Fruit fly (Drosophila melanogaster) whole organism, embryonic: Measurements from ENCODE around the gene drl.

Experiments used
- Atf3 ChIP-seq: fragments of 200-800 bp; sonication (Bioruptor generic); optimal IDR thresholded peaks from 3 replicates; lab custom pipeline; 2016; ENCODE audit warnings: missing biosample characterization, missing genetic modification characterization
- Bteb2 ChIP-seq: fragments of 200-800 bp; sonication (Bioruptor generic); optimal IDR thresholded peaks from 2 replicates; lab custom pipeline; 2016; ENCODE audit warnings: missing biosample characterization, missing genetic modification characterization
- CG11085 ChIP-seq: fragments of 200-800 bp; sonication (Bioruptor generic); IDR thresholded peaks from 2 replicates; pipeline ENCODE4 v1.3.6; 2022; ENCODE audit warnings: missing biosample characterization, missing genetic modification characterization
- CG11723 ChIP-seq: fragments of 200-800 bp; sonication (Bioruptor generic); optimal IDR thresholded peaks from 2 replicates; lab custom pipeline; 2017; ENCODE audit warnings: missing biosample characterization, mild to moderate bottlenecking, missing genetic modification characterization
- CG13424 ChIP-seq: fragments of 200-800 bp; sonication (Bioruptor generic); optimal IDR thresholded peaks from 2 replicates; lab custom pipeline; 2019; ENCODE audit warnings: missing biosample characterization, mild to moderate bottlenecking, missing genetic modification characterization, moderate library complexity
- CG14441 ChIP-seq: fragments of 200-800 bp; sonication (Bioruptor generic); IDR thresholded peaks from 2 replicates; pipeline ENCODE4 v1.3.6; 2022; ENCODE audit warnings: missing biosample characterization, missing genetic modification characterization
- CG15011 ChIP-seq: fragments of 200-800 bp; sonication (Bioruptor generic); optimal IDR thresholded peaks from 3 replicates; lab custom pipeline; 2018; ENCODE audit warnings: missing biosample characterization, mild to moderate bottlenecking, missing genetic modification characterization
- CG1602 ChIP-seq: fragments of 200-800 bp; sonication (Bioruptor generic); optimal IDR thresholded peaks from 3 replicates; lab custom pipeline; 2016; ENCODE audit warnings: missing biosample characterization, missing genetic modification characterization
- CG1647 ChIP-seq: fragments of 200-800 bp; sonication (Bioruptor generic); optimal IDR thresholded peaks from 3 replicates; lab custom pipeline; 2016; ENCODE audit warnings: missing biosample characterization, missing genetic modification characterization
- CG16815 ChIP-seq: fragments of 200-800 bp; sonication (Bioruptor generic); optimal IDR thresholded peaks from 3 replicates; lab custom pipeline; 2017; ENCODE audit warnings: missing biosample characterization, mild to moderate bottlenecking, missing genetic modification characterization
- CG17328 ChIP-seq: fragments of 200-800 bp; sonication (Bioruptor generic); IDR thresholded peaks from 2 replicates; pipeline ENCODE4 v1.3.6; 2022; ENCODE audit warnings: missing biosample characterization, missing genetic modification characterization
- CG2875 ChIP-seq: fragments of 200-800 bp; sonication (Bioruptor generic); optimal IDR thresholded peaks from 2 replicates; lab custom pipeline; 2017; ENCODE audit warnings: missing biosample characterization, mild to moderate bottlenecking, missing genetic modification characterization, missing genetic modification reagents
- CG42726 ChIP-seq: fragments of 200-800 bp; sonication (Bioruptor generic); IDR thresholded peaks from 2 replicates; pipeline ENCODE4 v1.3.6; 2022; ENCODE audit warnings: missing biosample characterization, missing genetic modification characterization; ENCODE audit not compliant: partially characterized antibody
- CG4328 ChIP-seq: fragments of 200-800 bp; sonication (Bioruptor generic); optimal IDR thresholded peaks from 3 replicates; lab custom pipeline; 2017; ENCODE audit warnings: missing biosample characterization, missing genetic modification reagents, missing genetic modification characterization
- CG4617 ChIP-seq: fragments of 200-800 bp; sonication (Bioruptor generic); optimal IDR thresholded peaks from 3 replicates; lab custom pipeline; 2016; ENCODE audit warnings: missing biosample characterization, missing genetic modification characterization, borderline replicate concordance
- CG6254 ChIP-seq: fragments of 200-800 bp; sonication (Bioruptor generic); optimal IDR thresholded peaks from 3 replicates; lab custom pipeline; 2017; ENCODE audit warnings: mild to moderate bottlenecking, missing biosample characterization, missing genetic modification reagents, missing genetic modification characterization
- CG7786 ChIP-seq: fragments of 200-800 bp; sonication (Bioruptor generic); optimal IDR thresholded peaks from 2 replicates; lab custom pipeline; 2016; ENCODE audit warnings: missing biosample characterization, missing genetic modification characterization
- CG8944 ChIP-seq: fragments of 200-800 bp; sonication (Bioruptor generic); optimal IDR thresholded peaks from 3 replicates; lab custom pipeline; 2016; ENCODE audit warnings: missing biosample characterization, missing genetic modification characterization
- CkIIα-i1 ChIP-seq: fragments of 200-800 bp; sonication (Bioruptor generic); IDR thresholded peaks from 2 replicates; pipeline ENCODE4 v1.3.6; 2022; ENCODE audit warnings: missing biosample characterization, missing genetic modification characterization
- Dip2 ChIP-seq: fragments of 200-800 bp; sonication (Bioruptor generic); IDR thresholded peaks from 2 replicates; pipeline ENCODE4 v1.3.6; 2022; ENCODE audit warnings: missing biosample characterization, missing genetic modification characterization
- Ets65A ChIP-seq: fragments of 200-800 bp; sonication (Bioruptor generic); peaks from one replicate; lab custom pipeline; 2016; ENCODE audit warnings: missing biosample characterization, missing genetic modification characterization
- Ets97D ChIP-seq: fragments of 200-800 bp; sonication (Bioruptor generic); optimal IDR thresholded peaks from 3 replicates; lab custom pipeline; 2016; ENCODE audit warnings: missing biosample characterization, missing genetic modification characterization
- H2.0 ChIP-seq: fragments of 200-800 bp; sonication (Bioruptor generic); IDR thresholded peaks from 2 replicates; pipeline ENCODE4 v1.3.6; 2022; ENCODE audit warnings: missing biosample characterization, missing genetic modification characterization
- Hey ChIP-seq: fragments of 200-800 bp; sonication (Bioruptor generic); optimal IDR thresholded peaks from 3 replicates; lab custom pipeline; 2018; ENCODE audit warnings: missing biosample characterization, mild to moderate bottlenecking, missing genetic modification characterization
- HmgD ChIP-seq: fragments of 200-800 bp; sonication (Bioruptor generic); optimal IDR thresholded peaks from 3 replicates; lab custom pipeline; 2016; ENCODE audit warnings: missing biosample characterization, missing genetic modification characterization
- Hmr ChIP-seq: fragments of 200-800 bp; sonication (Bioruptor generic); optimal IDR thresholded peaks from 3 replicates; lab custom pipeline; 2017; ENCODE audit warnings: mild to moderate bottlenecking, missing biosample characterization, missing genetic modification reagents, missing genetic modification characterization
- Hr51 ChIP-seq, 2 experiments: fragments of 200-800 bp; sonication (Bioruptor generic); optimal IDR thresholded peaks; 2 replicates in 1 of 2; 3 replicates in 1 of 2; lab custom pipeline; 2016 to 2018; ENCODE audit warnings: missing biosample characterization in 2 of 2, missing genetic modification characterization in 2 of 2, mild to moderate bottlenecking in 1 of 2, moderate library complexity in 1 of 2
- Lim3 ChIP-seq: fragments of 200-800 bp; sonication (Bioruptor generic); IDR thresholded peaks from 2 replicates; pipeline ENCODE4 v1.3.6; 2022; ENCODE audit warnings: missing biosample characterization, missing genetic modification characterization
- Mad ChIP-seq: fragments of 200-800 bp; sonication (Bioruptor generic); optimal IDR thresholded peaks from 2 replicates; lab custom pipeline; 2016; ENCODE audit warnings: missing biosample characterization, missing genetic modification characterization
- Med ChIP-seq: fragments of 200-800 bp; sonication (Bioruptor generic); peaks from one replicate; lab custom pipeline; 2016; ENCODE audit warnings: missing biosample characterization, missing genetic modification characterization, mild to moderate bottlenecking, inconsistent platforms, moderate library complexity
- Mes4 ChIP-seq: fragments of 200-800 bp; sonication (Bioruptor generic); optimal IDR thresholded peaks from 2 replicates; lab custom pipeline; 2016; ENCODE audit warnings: missing biosample characterization, missing genetic modification characterization
- Oli ChIP-seq: fragments of 200-800 bp; sonication (Bioruptor generic); optimal IDR thresholded peaks from 2 replicates; lab custom pipeline; 2018; ENCODE audit warnings: missing biosample characterization, mild to moderate bottlenecking, missing genetic modification characterization, moderate library complexity
- Sin3A ChIP-seq: fragments of >200 bp; optimal IDR thresholded peaks from 2 replicates; lab custom pipeline; 2018
- Sox102F ChIP-seq: fragments of 200-800 bp; sonication (Bioruptor generic); optimal IDR thresholded peaks from 2 replicates; lab custom pipeline; 2018; ENCODE audit warnings: missing biosample characterization, mild to moderate bottlenecking, missing genetic modification characterization, moderate library complexity
- bsh ChIP-seq, 2 experiments: fragments of 200-800 bp; sonication (Bioruptor generic); optimal IDR thresholded peaks; 2 replicates each; lab custom pipeline; 2017 to 2018; ENCODE audit warnings: mild to moderate bottlenecking in 2 of 2, missing biosample characterization in 2 of 2, missing genetic modification characterization in 2 of 2, moderate library complexity in 1 of 2
- chif ChIP-seq, 2 experiments: fragments of 200-800 bp; sonication (Bioruptor generic); optimal IDR thresholded peaks; 3 replicates each; lab custom pipeline; 2016; ENCODE audit warnings: missing biosample characterization in 2 of 2, missing genetic modification characterization in 2 of 2
- chinmo ChIP-seq: fragments of 200-800 bp; sonication (Bioruptor generic); IDR thresholded peaks from 4 replicates; pipeline ENCODE4 v1.3.6; 2022; ENCODE audit warnings: missing biosample characterization, missing genetic modification characterization; ENCODE audit not compliant: partially characterized antibody
- crc ChIP-seq: fragments of 200-800 bp; sonication (Bioruptor generic); optimal IDR thresholded peaks from 2 replicates; lab custom pipeline; 2016; ENCODE audit warnings: missing biosample characterization, missing genetic modification characterization
- ind ChIP-seq: fragments of 200-800 bp; sonication (Bioruptor generic); optimal IDR thresholded peaks from 3 replicates; lab custom pipeline; 2016; ENCODE audit warnings: missing biosample characterization, missing genetic modification characterization
- lab ChIP-seq: fragments of 200-800 bp; sonication (Bioruptor generic); optimal IDR thresholded peaks from 3 replicates; lab custom pipeline; 2017; ENCODE audit warnings: missing biosample characterization, missing genetic modification characterization, mild to moderate bottlenecking, moderate library complexity, missing genetic modification reagents
- schlank ChIP-seq: fragments of 200-800 bp; sonication (Bioruptor generic); optimal IDR thresholded peaks from 2 replicates; lab custom pipeline; 2018; ENCODE audit warnings: missing biosample characterization, mild to moderate bottlenecking, missing genetic modification characterization
- sisA ChIP-seq: fragments of 200-800 bp; sonication (Bioruptor generic); IDR thresholded peaks from 2 replicates; pipeline ENCODE4 v1.3.6; 2022; ENCODE audit warnings: missing biosample characterization, missing genetic modification characterization
- tx ChIP-seq: fragments of 200-800 bp; sonication (Bioruptor generic); optimal IDR thresholded peaks from 2 replicates; lab custom pipeline; 2016; ENCODE audit warnings: missing biosample characterization, missing genetic modification characterization

The drl gene

DNA sequence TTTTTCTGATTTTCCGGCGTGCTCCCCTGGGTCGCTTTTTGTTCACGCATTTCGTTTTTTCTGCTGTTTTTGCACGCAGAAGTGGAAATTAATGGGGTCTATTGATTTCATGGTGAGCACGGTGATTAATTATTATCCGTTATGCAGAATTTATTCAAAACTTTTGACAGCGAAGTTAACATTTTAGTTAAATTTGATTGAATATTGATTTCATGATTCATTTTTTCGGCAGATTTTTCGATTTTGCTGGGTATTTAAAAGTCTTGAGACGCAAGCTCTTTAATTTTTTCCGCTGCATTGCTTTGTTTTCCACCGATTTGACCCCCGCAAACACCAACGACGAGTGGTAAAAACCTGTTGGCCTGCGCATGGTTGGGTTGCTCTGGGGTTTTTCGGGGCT lies 62.3 kb downstream of the drl start (continued):
- TF ChIP-seq HmgD (no peak), lab (GFP tag; lab: Kevin White, UChicago) (peak; percentile 24), schlank (no peak), CG15011 (GFP tag; lab: Kevin White, UChicago) (no peak), CG13424 (tag; lab: Kevin White, UChicago) (no peak), Atf3 (GFP tag; lab: Kevin White, UChicago) (no peak), CG17328 (GFP tag; lab: Robert Waterston, UW) (peak; percentile 47; the same call in 1 of the 2 replicates), sisA (GFP tag; lab: Robert Waterston, UW) (peak; percentile 55; the same call in 1 of the 2 replicates), Hey (tag; lab: Kevin White, UChicago) (no peak), CG1647 (GFP tag; lab: Kevin White, UChicago) (no peak), Sin3A (lab: Kevin White, UChicago) (no peak), crc (GFP tag; lab: Kevin White, UChicago) (no peak), Hr51 (GFP tag; optimal IDR thresholded peaks at IDR 0.05; lab: Kevin White, UChicago) (peak in 1 of 2 experiments; percentile 69), tx (GFP tag; lab: Kevin White, UChicago) (peak; percentile 2), CG1602 (GFP tag; lab: Kevin White, UChicago) (no peak), Med (GFP tag; lab: Kevin White, UChicago) (no peak), CkIIα-i1 (GFP tag; lab: Robert Waterston, UW) (no peak), CG2875 (peak; percentile 2), CG11085 (no peak), chif (GFP tag; optimal IDR thresholded peaks at IDR 0.05; lab: Kevin White, UChicago) (peak; percentile 10 to 31), H2.0 (GFP tag; lab: Robert Waterston, UW) (peak; percentile 24; the same call in 1 of the 2 replicates), bsh (GFP tag; optimal IDR thresholded peaks at IDR 0.05; lab: Kevin White, UChicago) (peak in 1 of 2 experiments; percentile 51), CG6254 (no peak), CG4617 (GFP tag; lab: Kevin White, UChicago) (no peak), Ets97D (GFP tag; lab: Kevin White, UChicago) (no peak), CG8944 (GFP tag; lab: Kevin White, UChicago) (peak; percentile 7), ind (GFP tag; lab: Kevin White, UChicago) (peak; percentile 3), CG7786 (GFP tag; lab: Kevin White, UChicago) (no peak), CG14441 (peak; percentile 45; the same call in 1 of the 2 replicates), Bteb2 (GFP tag; lab: Kevin White, UChicago) (no peak), chinmo (no peak), Dip2 (GFP tag; lab: Robert Waterston, UW) (no peak), Oli (tag; lab: Kevin White, UChicago) (peak; percentile 59), CG16815 (no peak), Hmr (GFP tag; lab: Kevin White, UChicago) (peak; percentile 23), CG11723 (no peak), Ets65A (peak; percentile 58), CG4328 (GFP tag; lab: Kevin White, UChicago) (no peak), Mad (GFP tag; lab: Kevin White, UChicago) (no peak), Lim3 (GFP tag; lab: Robert Waterston, UW) (no peak), Sox102F (peak; percentile 77), Mes4 (GFP tag; lab: Kevin White, UChicago) (no peak), CG42726 (GFP tag; lab: Robert Waterston, UW) (no peak)
